Worm (Caenorhabditis elegans): ENCODE data around the gene ZK616.61.

ZK616.61 gene

ce11 chrIV:5385020-5385419 lies 20.4 kb upstream of the ZK616.61 start, which contains the start of gene F41H10.12:
Gene F41H10.12 (plus strand): TSS chrIV:5385320.
- TF ChIP-seq Y53G8AR.9 (GFP tag; conservative IDR thresholded peaks at IDR 0.05), result no peak
- TF ChIP-seq ztf-25 (GFP tag; IDR thresholded peaks at IDR 0.05), result no peak
- no peak for TF ChIP-seq hrde-1 (tag; optimal IDR thresholded peaks at IDR 0.05; ENCODE audit: borderline replicate concordance)
- no peak for TF ChIP-seq Y53F4B.3 (GFP tag; IDR thresholded peaks at IDR 0.05)
- no peak for TF ChIP-seq zim-3 (tag; optimal IDR thresholded peaks at IDR 0.05)
- TF ChIP-seq dpl-1 (GFP tag; optimal IDR thresholded peaks at IDR 0.05), result no peak
- TF ChIP-seq hsf-1 (GFP tag; IDR thresholded peaks at IDR 0.05), result no peak

DNA sequence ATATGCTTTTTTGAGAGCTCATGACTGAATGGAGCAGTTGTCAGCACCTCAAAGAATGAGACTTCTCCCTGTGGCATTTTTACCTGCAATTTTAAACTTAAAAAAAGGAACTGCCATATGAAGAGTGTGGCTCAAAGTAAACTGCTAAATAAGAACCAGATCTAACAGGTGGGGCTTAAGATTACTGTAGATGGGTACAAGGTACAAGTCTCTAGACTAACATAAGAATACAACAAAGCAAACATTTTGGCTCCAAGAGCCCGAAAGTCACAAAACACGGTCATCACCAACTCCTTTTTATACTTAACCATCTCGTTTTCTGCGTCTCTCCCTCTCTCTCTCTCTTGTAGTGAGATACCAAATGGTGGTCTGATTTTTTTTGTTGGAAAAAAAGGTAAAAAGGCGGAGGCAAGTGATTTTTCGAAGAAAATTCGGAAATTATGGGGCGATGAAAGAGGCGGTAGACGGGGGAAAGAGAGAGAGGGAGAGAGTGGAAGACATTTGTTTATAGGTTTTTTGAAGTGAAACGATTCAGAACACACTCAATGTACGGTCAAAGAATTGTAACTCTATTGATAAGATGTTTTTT lies 16.9 kb upstream of the ZK616.61 start, which contains the start of gene elo-6:
TSS of gene elo-6 (minus strand) at position 83 of the 589 bp plus-strand sequence.
- TF ChIP-seq ZK185.1 (tag; optimal IDR thresholded peaks at IDR 0.05; ENCODE audit: poor library complexity, severe bottlenecking) (no peak), atf-7 (tag; optimal IDR thresholded peaks at IDR 0.05) (peak; percentile 55), madf-10 (tag; optimal IDR thresholded peaks at IDR 0.05) (peak; percentile 2), dox-1 (GFP tag; IDR thresholded peaks at IDR 0.05) (0 out of 2 replicates have a peak, but pooled peaks have one; percentile 34), ztf-3 (GFP tag; optimal IDR thresholded peaks at IDR 0.05) (no peak), ztf-18 (tag; optimal IDR thresholded peaks at IDR 0.05) (peak; percentile 47), B0035.1 (tag; optimal IDR thresholded peaks at IDR 0.05) (no peak), cebp-1 (GFP tag; IDR thresholded peaks at IDR 0.05) (no peak), cebp-1 (tag; optimal IDR thresholded peaks at IDR 0.05) (peak; percentile 52), snpc-4 (GFP tag; optimal IDR thresholded peaks at IDR 0.05) (no peak), snpc-4 (tag; optimal IDR thresholded peaks at IDR 0.05) (peak in 1 of 4 experiments; percentile 23), nhr-80 (tag; optimal IDR thresholded peaks at IDR 0.05) (peak; percentile 89), let-526 (GFP tag; IDR thresholded peaks at IDR 0.05) (no peak), attf-5 (GFP tag; optimal IDR thresholded peaks at IDR 0.05) (peak; percentile 31)

- TF ChIP-seq ceh-100 (GFP tag; IDR thresholded peaks at IDR 0.05), result peak; percentile 14; the same call in 1 of the 2 replicates
- peak; percentile 24 for TF ChIP-seq tlf-1 (GFP tag; optimal IDR thresholded peaks at IDR 0.05)
- TF ChIP-seq nfyb-1 (GFP tag; IDR thresholded peaks at IDR 0.05), result no peak
- TF ChIP-seq chd-7 (tag; optimal IDR thresholded peaks at IDR 0.05), result peak; percentile 15
- TF ChIP-seq Y95B8A.8 (GFP tag; IDR thresholded peaks at IDR 0.05), result no peak
- TF ChIP-seq F33H1.4 (GFP tag; IDR thresholded peaks at IDR 0.05), result peak; percentile 39
- TF ChIP-seq ceh-79 (tag; optimal IDR thresholded peaks at IDR 0.05), result no peak
- no peak for TF ChIP-seq rpc-1 (optimal IDR thresholded peaks at IDR 0.05)
- TF ChIP-seq rpc-1 (tag; optimal IDR thresholded peaks at IDR 0.05), result no peak
- peak; percentile 22 for TF ChIP-seq tbp1 (GFP tag; optimal IDR thresholded peaks at IDR 0.05)
- no peak for TF ChIP-seq unc-62 (GFP tag; optimal IDR thresholded peaks at IDR 0.05)
- no peak for TF ChIP-seq snpc-1.1 (tag; optimal IDR thresholded peaks at IDR 0.05; ENCODE audit: insufficient read depth)
- no peak for TF ChIP-seq Y53F4B.3 (GFP tag; IDR thresholded peaks at IDR 0.05)
- TF ChIP-seq F49E8.2 (tag; optimal IDR thresholded peaks at IDR 0.05; ENCODE audit: insufficient read depth), result peak; percentile 48
- TF ChIP-seq F22D6.2 (tag; optimal IDR thresholded peaks at IDR 0.05), result no peak
- peak; percentile 84 for TF ChIP-seq attf-6 (GFP tag; IDR thresholded peaks at IDR 0.05)
- TF ChIP-seq tbx-9 (tag; optimal IDR thresholded peaks at IDR 0.05; ENCODE audit: borderline replicate concordance), result no peak
- peak; percentile 57 for TF ChIP-seq lin-54 (GFP tag; optimal IDR thresholded peaks at IDR 0.05)
- TF ChIP-seq ztf-25 (GFP tag; IDR thresholded peaks at IDR 0.05), result no peak
- 0 out of 2 replicates have a peak, but pooled peaks have one; percentile 51 for TF ChIP-seq ceh-58 (GFP tag; IDR thresholded peaks at IDR 0.05)
- no peak for TF ChIP-seq lir-1 (GFP tag; conservative IDR thresholded peaks at IDR 0.05)
- TF ChIP-seq Y56A3A.18 (GFP tag; IDR thresholded peaks at IDR 0.05), result 0 out of 2 replicates have a peak, but pooled peaks have one; percentile 27
- peak; percentile 71 for TF ChIP-seq snpc-1.3 (tag; optimal IDR thresholded peaks at IDR 0.05; ENCODE audit: insufficient read depth)
- TF ChIP-seq madf-6 (GFP tag; IDR thresholded peaks at IDR 0.05), result peak; percentile 64; the same call in 1 of the 2 replicates
- TF ChIP-seq let-526 (GFP tag; IDR thresholded peaks at IDR 0.05), result no peak
- TF ChIP-seq dpl-1 (GFP tag; optimal IDR thresholded peaks at IDR 0.05), result no peak
- TF ChIP-seq pbrm-1 (GFP tag; IDR thresholded peaks at IDR 0.05), result 0 out of 2 replicates have a peak, but pooled peaks have one; percentile 13
- no peak for TF ChIP-seq F10E7.11 (tag; optimal IDR thresholded peaks at IDR 0.05)
Observed at ce11 chrIV:5389951-5390350, 15.5 kb upstream of the ZK616.61 start.
